Fruit fly (Drosophila melanogaster): ENCODE data around the gene Cph.
A peak's percentile ranks its signal among the peaks of the same experiment; 100 is the strongest.

DNA sequence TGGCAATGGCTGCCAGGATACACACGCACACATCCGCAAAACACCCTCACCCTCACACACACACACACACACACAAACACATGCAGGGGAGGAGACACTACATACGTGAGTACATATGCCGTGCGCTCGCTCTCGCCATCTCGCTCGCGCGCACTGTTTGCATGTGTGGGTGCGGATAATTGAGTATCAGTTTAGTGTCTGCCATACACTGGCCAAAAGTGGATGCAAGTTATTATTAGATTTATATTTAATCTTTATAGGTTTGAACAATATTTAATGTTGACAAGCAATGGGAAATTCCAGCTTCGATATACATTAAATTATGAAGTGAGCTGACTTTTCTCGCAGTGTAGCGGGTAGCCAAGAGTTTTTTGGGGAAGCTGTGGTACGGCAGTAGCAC, 19.8 kb upstream of the Cph start:
- no peak for TF ChIP-seq psq (GFP tag; optimal IDR thresholded peaks at IDR 0.05)
- no peak for TF ChIP-seq Myc (optimal IDR thresholded peaks at IDR 0.05)
- no peak for TF ChIP-seq rgr (GFP tag; optimal IDR thresholded peaks at IDR 0.05)
- no peak for TF ChIP-seq usp (GFP tag; optimal IDR thresholded peaks at IDR 0.05)
- TF ChIP-seq Abd-B (GFP tag; optimal IDR thresholded peaks at IDR 0.05) = no peak
- peak; percentile 24 for TF ChIP-seq h (GFP tag; optimal IDR thresholded peaks at IDR 0.05)
- no peak for TF ChIP-seq Hr78 (GFP tag; optimal IDR thresholded peaks at IDR 0.05)
- TF ChIP-seq pan (optimal IDR thresholded peaks at IDR 0.05) = no peak
